Fruit fly (Drosophila melanogaster) whole organism, wandering third instar larva: ENCODE results near the gene lwr.

Source experiments
- Abd-B ChIP-seq: fragments of >200 bp; optimal IDR thresholded peaks from 2 replicates; lab custom pipeline; 2017; ENCODE audit warnings: missing biosample characterization, missing genetic modification characterization
- CG32264 ChIP-seq: fragments of 200-800 bp; sonication (Bioruptor generic); optimal IDR thresholded peaks from 2 replicates; lab custom pipeline; 2016; ENCODE audit warnings: missing biosample characterization, missing genetic modification characterization
- CG9705 ChIP-seq: fragments of 200-800 bp; sonication (Bioruptor generic); optimal IDR thresholded peaks from 2 replicates; lab custom pipeline; 2018; ENCODE audit warnings: missing biosample characterization, mild to moderate bottlenecking, missing genetic modification characterization
- CrebA ChIP-seq: fragments of 200-800 bp; sonication (Bioruptor generic); optimal IDR thresholded peaks from 2 replicates; lab custom pipeline; 2016; ENCODE audit warnings: missing biosample characterization, mild to moderate bottlenecking, missing genetic modification characterization, borderline replicate concordance
- Dfd ChIP-seq: fragments of >200 bp; optimal IDR thresholded peaks from 2 replicates; lab custom pipeline; 2017; ENCODE audit warnings: missing biosample characterization, missing genetic modification characterization
- Dif ChIP-seq: fragments of 200-275, 200-300 bp; sonication (Bioruptor generic); optimal IDR thresholded peaks from 2 replicates; lab custom pipeline; 2018; ENCODE audit warnings: missing biosample characterization, missing genetic modification characterization; ENCODE audit not compliant: partially characterized antibody
- GATAd ChIP-seq: sonication (Bioruptor generic); optimal IDR thresholded peaks from 2 replicates; lab custom pipeline; 2016; ENCODE audit warnings: missing biosample characterization, missing genetic modification characterization
- HLH106 ChIP-seq: fragments of 200-800 bp; optimal IDR thresholded peaks from 3 replicates; lab custom pipeline; 2019; ENCODE audit warnings: missing biosample characterization, mild to moderate bottlenecking, missing genetic modification characterization, moderate library complexity
- Hnf4 ChIP-seq: fragments of 200-800 bp; sonication (Bioruptor generic); optimal IDR thresholded peaks from 2 replicates; lab custom pipeline; 2016; ENCODE audit warnings: missing biosample characterization, mild to moderate bottlenecking, missing genetic modification characterization
- Hr78 ChIP-seq: fragments of >200 bp; optimal IDR thresholded peaks from 2 replicates; lab custom pipeline; 2017; ENCODE audit warnings: missing biosample characterization, missing genetic modification characterization
- Hr83 ChIP-seq: fragments of 200-300 bp; sonication (Bioruptor generic); optimal IDR thresholded peaks from 2 replicates; lab custom pipeline; 2016; ENCODE audit warnings: missing biosample characterization, mild to moderate bottlenecking, missing genetic modification characterization, moderate library complexity; ENCODE audit not compliant: poor library complexity, severe bottlenecking
- Jra ChIP-seq: sonication (Bioruptor generic); optimal IDR thresholded peaks from 2 replicates; lab custom pipeline; 2016; ENCODE audit warnings: missing biosample characterization, missing genetic modification characterization
- Mio ChIP-seq: sonication (Bioruptor generic); optimal IDR thresholded peaks from 2 replicates; lab custom pipeline; 2016; ENCODE audit warnings: missing biosample characterization, missing genetic modification characterization
- Myc ChIP-seq: fragments of >200 bp; optimal IDR thresholded peaks from 2 replicates; lab custom pipeline; 2017
- N ChIP-seq: fragments of >200 bp; optimal IDR thresholded peaks from 2 replicates; lab custom pipeline; 2018; ENCODE audit warnings: missing biosample characterization, missing external identifiers, missing genetic modification characterization
- OdsH ChIP-seq: fragments of 200-800 bp; sonication (Bioruptor generic); optimal IDR thresholded peaks from 2 replicates; lab custom pipeline; 2016; ENCODE audit warnings: missing biosample characterization, mild to moderate bottlenecking, missing genetic modification characterization
- Rel ChIP-seq, 2 experiments: fragments of 200-800 bp; sonication (Bioruptor generic) in 1 of 2; optimal IDR thresholded peaks; 2 replicates in 1 of 2; 3 replicates in 1 of 2; lab custom pipeline; 2016 to 2019; ENCODE audit warnings: mild to moderate bottlenecking in 2 of 2, missing biosample characterization in 2 of 2, missing genetic modification characterization in 2 of 2, moderate library complexity in 1 of 2
- Sp1 ChIP-seq: fragments of 200-800 bp; sonication (Bioruptor generic); optimal IDR thresholded peaks from 3 replicates; lab custom pipeline; 2019; ENCODE audit warnings: missing biosample characterization, mild to moderate bottlenecking, missing genetic modification characterization, moderate library complexity
- Vsx2 ChIP-seq: fragments of 200-300, 225-300 bp; sonication (Bioruptor generic); optimal IDR thresholded peaks from 2 replicates; lab custom pipeline; 2018; ENCODE audit warnings: missing biosample characterization, missing genetic modification characterization; ENCODE audit not compliant: partially characterized antibody
- br ChIP-seq: fragments of 200-800 bp; sonication (Bioruptor generic); optimal IDR thresholded peaks from 2 replicates; lab custom pipeline; 2016; ENCODE audit warnings: missing biosample characterization, missing genetic modification characterization
- brk ChIP-seq: fragments of 200-800 bp; sonication (Bioruptor generic); optimal IDR thresholded peaks from 2 replicates; lab custom pipeline; 2016; ENCODE audit warnings: missing biosample characterization, mild to moderate bottlenecking, missing genetic modification characterization
- dl ChIP-seq, 2 experiments: fragments of 175-275, 200-275 bp in 1 of 2; fragments of 200-275 bp in 1 of 2; sonication (Bioruptor generic); optimal IDR thresholded peaks; lab custom pipeline; 2018; ENCODE audit warnings: mild to moderate bottlenecking in 2 of 2, missing biosample characterization in 2 of 2, missing genetic modification characterization in 2 of 2, moderate library complexity in 2 of 2; ENCODE audit not compliant: partially characterized antibody in 2 of 2, insufficient read depth in 1 of 2
- dmrt93B ChIP-seq: fragments of 200-800 bp; sonication (Bioruptor generic); optimal IDR thresholded peaks from 2 replicates; lab custom pipeline; 2018; ENCODE audit warnings: missing biosample characterization, mild to moderate bottlenecking, missing genetic modification characterization
- dsf ChIP-seq: sonication (Bioruptor generic); optimal IDR thresholded peaks from 2 replicates; lab custom pipeline; 2016; ENCODE audit warnings: missing biosample characterization, missing genetic modification characterization, borderline replicate concordance
- ey ChIP-seq: fragments of 200-800 bp; sonication (Bioruptor generic); optimal IDR thresholded peaks from 2 replicates; lab custom pipeline; 2016; ENCODE audit warnings: missing biosample characterization, missing genetic modification characterization
- foxo ChIP-seq, 2 experiments: fragments of 200-800 bp; sonication (Bioruptor generic); optimal IDR thresholded peaks; 2 replicates in 1 of 2; 3 replicates in 1 of 2; lab custom pipeline; 2016 to 2017; ENCODE audit warnings: missing biosample characterization in 2 of 2, missing genetic modification characterization in 2 of 2
- fru ChIP-seq: fragments of 200-800 bp; sonication (Bioruptor generic); optimal IDR thresholded peaks from 3 replicates; lab custom pipeline; 2016; ENCODE audit warnings: missing biosample characterization, mild to moderate bottlenecking, missing genetic modification characterization
- h ChIP-seq: fragments of 200-800 bp; sonication (Bioruptor generic); optimal IDR thresholded peaks from 3 replicates; lab custom pipeline; 2016; ENCODE audit warnings: missing biosample characterization, mild to moderate bottlenecking, missing genetic modification characterization
- jim ChIP-seq: fragments of 175-275, 200-325 bp; sonication (Bioruptor generic); optimal IDR thresholded peaks from 2 replicates; lab custom pipeline; 2016; ENCODE audit warnings: missing biosample characterization, mild to moderate bottlenecking, missing genetic modification characterization
- lola ChIP-seq: fragments of >200 bp; optimal IDR thresholded peaks from 2 replicates; lab custom pipeline; 2017; ENCODE audit warnings: missing biosample characterization, missing genetic modification characterization
- pan ChIP-seq: fragments of >200 bp; optimal IDR thresholded peaks from 2 replicates; lab custom pipeline; 2017
- psq ChIP-seq: fragments of 200-800 bp; sonication (Bioruptor generic); optimal IDR thresholded peaks from 3 replicates; lab custom pipeline; 2017; ENCODE audit warnings: missing biosample characterization, mild to moderate bottlenecking, missing genetic modification characterization, moderate library complexity
- rgr ChIP-seq: fragments of 200-800 bp; sonication (Bioruptor generic); optimal IDR thresholded peaks from 3 replicates; lab custom pipeline; 2016; ENCODE audit warnings: missing biosample characterization, mild to moderate bottlenecking, missing genetic modification characterization
- sage ChIP-seq: fragments of 200-800 bp; sonication (Bioruptor generic); optimal IDR thresholded peaks from 2 replicates; lab custom pipeline; 2016; ENCODE audit warnings: missing biosample characterization, mild to moderate bottlenecking, missing genetic modification characterization
- sv ChIP-seq: fragments of 200-800 bp; sonication (Bioruptor generic); optimal IDR thresholded peaks from 3 replicates; lab custom pipeline; 2016; ENCODE audit warnings: missing biosample characterization, missing genetic modification characterization
- tai ChIP-seq: sonication (Bioruptor generic); optimal IDR thresholded peaks from 2 replicates; lab custom pipeline; 2016; ENCODE audit warnings: missing biosample characterization, missing genetic modification characterization
- usp ChIP-seq: fragments of >200 bp; optimal IDR thresholded peaks from 2 replicates; lab custom pipeline; 2017; ENCODE audit warnings: missing biosample characterization, missing genetic modification characterization
- woc ChIP-seq: sonication (Bioruptor generic); optimal IDR thresholded peaks from 2 replicates; lab custom pipeline; 2016; ENCODE audit warnings: missing biosample characterization, mild to moderate bottlenecking, missing genetic modification characterization

Gene lwr

DNA sequence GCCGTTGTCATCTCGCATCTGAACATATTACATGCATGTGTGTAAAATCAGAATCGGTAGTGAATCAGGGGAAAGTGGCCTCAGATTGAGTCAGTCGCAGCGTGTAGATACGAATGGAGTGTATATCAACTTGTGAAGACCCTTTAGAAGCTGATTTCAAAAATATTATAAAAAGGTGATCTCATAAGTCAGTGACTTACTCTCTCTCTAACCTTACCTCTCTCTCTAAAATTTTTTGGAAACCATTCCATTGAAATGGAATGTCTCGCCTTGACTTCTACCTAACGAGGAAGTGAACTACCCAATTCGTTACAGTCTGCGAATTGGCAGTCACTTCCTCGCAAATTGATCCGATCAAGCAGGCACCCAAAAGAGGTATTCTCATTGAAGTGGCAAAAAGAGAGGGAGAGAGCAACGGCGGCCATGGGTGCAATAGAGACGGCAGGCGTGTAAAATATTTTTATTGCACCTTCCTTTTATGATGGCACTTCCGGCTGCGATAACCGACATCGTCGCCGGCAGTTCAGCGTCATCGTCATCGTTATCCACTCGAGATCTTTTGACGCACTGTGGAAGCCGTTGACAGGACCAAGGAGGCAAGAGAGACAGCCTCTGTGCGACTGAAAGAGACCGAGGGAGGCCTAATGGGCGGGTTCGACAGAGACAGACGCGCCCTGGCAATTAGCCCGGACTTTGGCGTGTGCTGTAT, 24.3 kb downstream of the lwr start:
- no peak for TF ChIP-seq CG32264
- no peak for TF ChIP-seq OdsH
- no peak for TF ChIP-seq foxo (GFP tag; optimal IDR thresholded peaks at IDR 0.05; lab: Kevin White, UChicago)
- no peak for TF ChIP-seq tai (GFP tag; lab: Kevin White, UChicago)
- TF ChIP-seq sage, result no peak
- no peak for TF ChIP-seq woc (GFP tag; lab: Kevin White, UChicago)
- no peak for TF ChIP-seq HLH106 (tag; lab: Kevin White, UChicago)
- TF ChIP-seq Abd-B (GFP tag; lab: Kevin White, UChicago), result no peak
- TF ChIP-seq Jra (GFP tag; lab: Kevin White, UChicago), result no peak
- TF ChIP-seq CG9705 (GFP tag; lab: Kevin White, UChicago), result no peak
- no peak for TF ChIP-seq Hnf4 (GFP tag; lab: Kevin White, UChicago)
- no peak for TF ChIP-seq Dif (GFP tag; lab: Kevin White, UChicago)
- no peak for TF ChIP-seq psq (GFP tag; lab: Kevin White, UChicago)
- TF ChIP-seq br (GFP tag; lab: Kevin White, UChicago), result no peak
- no peak for TF ChIP-seq GATAd (GFP tag; lab: Kevin White, UChicago)
- TF ChIP-seq Hr78 (GFP tag; lab: Kevin White, UChicago), result no peak
- no peak for TF ChIP-seq Sp1 (GFP tag; lab: Kevin White, UChicago)
- no peak for TF ChIP-seq Mio (GFP tag; lab: Kevin White, UChicago)
- TF ChIP-seq ey, result no peak
- no peak for TF ChIP-seq Hr83 (GFP tag; lab: Kevin White, UChicago)

DNA sequence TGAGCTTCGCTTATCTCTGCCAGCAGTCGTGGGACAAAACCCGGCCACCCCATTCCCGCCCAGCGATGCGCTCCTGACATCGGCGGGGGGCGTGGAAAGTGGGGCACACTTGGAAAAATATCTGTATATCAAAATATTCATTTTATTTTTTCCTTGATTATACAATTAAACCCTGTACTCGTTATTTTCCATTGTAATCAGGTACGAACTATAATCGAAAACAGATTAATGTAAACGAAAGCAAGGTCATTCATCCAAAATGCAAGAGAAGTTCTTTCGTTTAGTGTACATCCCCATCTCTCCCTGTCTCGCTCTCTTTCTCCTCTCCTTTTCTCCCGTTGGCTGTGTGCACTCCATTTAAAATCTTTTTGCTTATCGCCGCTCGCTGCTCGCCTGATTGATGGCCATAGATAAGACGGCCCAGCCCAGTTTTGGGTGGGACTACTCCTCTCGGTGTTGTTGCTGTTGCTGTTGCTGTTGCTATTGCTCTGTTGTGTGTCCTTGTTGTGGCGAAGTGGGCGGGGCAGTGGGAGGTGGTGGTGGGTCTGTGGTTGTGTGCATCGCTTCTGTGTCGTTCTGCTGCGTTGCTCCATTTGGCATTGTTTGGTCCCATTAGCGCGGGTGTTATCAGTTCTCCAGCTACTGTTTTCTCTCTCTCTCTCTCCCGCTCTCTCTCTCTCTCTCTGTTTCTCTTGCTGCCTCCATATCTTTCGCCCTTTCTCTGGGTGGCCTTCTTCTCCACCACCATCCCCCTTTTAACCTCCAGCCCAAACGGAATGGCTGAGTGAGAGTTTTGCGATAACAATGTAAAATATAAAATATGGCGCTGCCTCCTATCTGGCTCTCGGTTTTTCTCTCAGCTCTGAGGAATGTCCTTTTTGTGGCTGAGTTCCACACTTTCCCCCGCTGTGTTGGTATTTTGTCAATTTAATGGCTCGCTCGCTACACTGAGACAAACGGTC, 26.1 kb downstream of the lwr start:
- TF ChIP-seq sv (GFP tag; lab: Kevin White, UChicago), result peak; percentile 45
- peak; percentile 33 for TF ChIP-seq dmrt93B (GFP tag; lab: Kevin White, UChicago)
- TF ChIP-seq Abd-B (GFP tag; lab: Kevin White, UChicago), result no peak
- TF ChIP-seq Vsx2 (GFP tag; lab: Kevin White, UChicago), result no peak
- no peak for TF ChIP-seq jim (GFP tag; lab: Kevin White, UChicago)
- TF ChIP-seq Jra (GFP tag; lab: Kevin White, UChicago), result no peak
- no peak for TF ChIP-seq CG32264
- TF ChIP-seq N, result no peak
- TF ChIP-seq Hr78 (GFP tag; lab: Kevin White, UChicago), result no peak
- TF ChIP-seq dsf (GFP tag; lab: Kevin White, UChicago), result no peak
- TF ChIP-seq brk, result no peak
- no peak for TF ChIP-seq pan (lab: Kevin White, UChicago)
- peak; percentile 58 for TF ChIP-seq rgr (GFP tag; lab: Kevin White, UChicago)
- peak; percentile 71 for TF ChIP-seq br (GFP tag; lab: Kevin White, UChicago)
- peak; percentile 70 for TF ChIP-seq Dfd (GFP tag; lab: Kevin White, UChicago)
- TF ChIP-seq fru (GFP tag; lab: Kevin White, UChicago), result peak; percentile 62
- no peak for TF ChIP-seq Myc (lab: Kevin White, UChicago)
- peak; percentile 56 for TF ChIP-seq OdsH
- no peak for TF ChIP-seq lola (GFP tag; lab: Kevin White, UChicago)
- peak; percentile 52 for TF ChIP-seq psq (GFP tag; lab: Kevin White, UChicago)
- no peak for TF ChIP-seq CG9705 (GFP tag; lab: Kevin White, UChicago)
- peak; percentile 32 for TF ChIP-seq Hnf4 (GFP tag; lab: Kevin White, UChicago)
- TF ChIP-seq dl (GFP tag; optimal IDR thresholded peaks at IDR 0.05; lab: Kevin White, UChicago; ENCODE audit: insufficient read depth in 1 of 2, partially characterized antibody in 2 of 2), result peak in 1 of 2 experiments; percentile 46
- no peak for TF ChIP-seq usp
- TF ChIP-seq CrebA, result no peak
- TF ChIP-seq foxo (GFP tag; optimal IDR thresholded peaks at IDR 0.05; lab: Kevin White, UChicago), result peak in 1 of 2 experiments; percentile 59
- TF ChIP-seq GATAd (GFP tag; lab: Kevin White, UChicago), result no peak
- TF ChIP-seq ey, result peak; percentile 49
- peak; percentile 57 for TF ChIP-seq Sp1 (GFP tag; lab: Kevin White, UChicago)
- TF ChIP-seq Mio (GFP tag; lab: Kevin White, UChicago), result no peak
- TF ChIP-seq Dif (GFP tag; lab: Kevin White, UChicago), result peak; percentile 42
- no peak for TF ChIP-seq Rel (GFP tag; optimal IDR thresholded peaks at IDR 0.05; lab: Kevin White, UChicago)
- TF ChIP-seq Rel (tag; optimal IDR thresholded peaks at IDR 0.05; lab: Kevin White, UChicago), result peak; percentile 64
- TF ChIP-seq h, result peak; percentile 61
- no peak for TF ChIP-seq tai (GFP tag; lab: Kevin White, UChicago)
- no peak for TF ChIP-seq sage
- peak; percentile 23 for TF ChIP-seq woc (GFP tag; lab: Kevin White, UChicago)
- peak; percentile 55 for TF ChIP-seq HLH106 (tag; lab: Kevin White, UChicago)
- no peak for TF ChIP-seq Hr83 (GFP tag; lab: Kevin White, UChicago)
- TF ChIP-seq, all 38 proteins: peak for 18
